Worm (Caenorhabditis elegans): ENCODE measurements around the gene C15H9.5.

Gene C15H9.5

DNA sequence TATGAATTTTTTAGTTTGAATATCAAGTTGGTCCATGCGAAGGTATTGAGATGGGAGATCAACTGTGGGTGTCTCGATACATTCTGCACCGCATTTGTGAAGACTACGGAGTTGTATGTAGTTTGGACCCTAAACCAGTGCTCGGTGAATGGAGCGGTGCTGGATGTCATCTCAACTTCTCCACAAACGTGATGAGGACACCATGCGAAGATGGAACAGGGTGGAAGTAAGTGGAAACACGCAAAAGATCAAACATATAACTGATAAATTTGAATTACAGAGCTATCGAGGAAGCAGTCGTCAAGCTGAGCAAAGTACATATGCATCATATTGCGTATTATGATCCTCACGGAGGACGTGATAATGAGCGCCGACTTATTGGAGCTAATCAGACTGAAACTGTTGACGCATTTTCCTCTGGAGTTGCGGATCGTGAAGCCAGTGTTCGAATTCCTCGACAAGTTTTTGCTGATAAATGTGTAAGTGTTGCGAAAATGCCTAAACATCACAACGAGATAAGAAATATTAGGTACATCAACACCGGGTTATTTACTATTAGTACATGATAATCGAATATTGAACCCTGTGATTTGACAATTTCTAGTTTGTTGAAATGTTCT is 33.8 kb upstream of the C15H9.5 start:
- TF ChIP-seq nhr-129 (tag; optimal IDR thresholded peaks at IDR 0.05), result peak; percentile 75
- TF ChIP-seq nhr-11 (tag; optimal IDR thresholded peaks at IDR 0.05), result no peak
- TF ChIP-seq sem-4 (tag; optimal IDR thresholded peaks at IDR 0.05), result no peak
- TF ChIP-seq nhr-25 (tag; optimal IDR thresholded peaks at IDR 0.05), result no peak
- peak; percentile 46 for TF ChIP-seq crh-2 (tag; optimal IDR thresholded peaks at IDR 0.05)
- no peak for TF ChIP-seq dmd-4 (tag; optimal IDR thresholded peaks at IDR 0.05)
- peak; percentile 48 for TF ChIP-seq F13H6.1 (tag; optimal IDR thresholded peaks at IDR 0.05)
- no peak for TF ChIP-seq C34F6.9 (tag; optimal IDR thresholded peaks at IDR 0.05)
- no peak for TF ChIP-seq lsy-2 (tag; optimal IDR thresholded peaks at IDR 0.05)
- TF ChIP-seq lin-11 (tag; optimal IDR thresholded peaks at IDR 0.05), result no peak
- no peak for TF ChIP-seq ztf-11 (tag; optimal IDR thresholded peaks at IDR 0.05)
- TF ChIP-seq ZK546.5 (tag; optimal IDR thresholded peaks at IDR 0.05), result no peak
- TF ChIP-seq fos-1 (tag; optimal IDR thresholded peaks at IDR 0.05), result peak; percentile 80
- TF ChIP-seq sma-9 (GFP tag; optimal IDR thresholded peaks at IDR 0.05), result peak; percentile 77
- no peak for TF ChIP-seq sma-9 (tag; optimal IDR thresholded peaks at IDR 0.05)

- TF ChIP-seq nhr-21 (tag; optimal IDR thresholded peaks at IDR 0.05) (peak; percentile 21), blmp-1 (tag; optimal IDR thresholded peaks at IDR 0.05; ENCODE audit: insufficient read depth) (peak; percentile 27), gmeb-1 (tag; optimal IDR thresholded peaks at IDR 0.05) (no peak), fos-1 (tag; optimal IDR thresholded peaks at IDR 0.05) (peak; percentile 12)
Observed at ce11 chrX:6064385-6064784, 28.7 kb upstream of the C15H9.5 start.

DNA sequence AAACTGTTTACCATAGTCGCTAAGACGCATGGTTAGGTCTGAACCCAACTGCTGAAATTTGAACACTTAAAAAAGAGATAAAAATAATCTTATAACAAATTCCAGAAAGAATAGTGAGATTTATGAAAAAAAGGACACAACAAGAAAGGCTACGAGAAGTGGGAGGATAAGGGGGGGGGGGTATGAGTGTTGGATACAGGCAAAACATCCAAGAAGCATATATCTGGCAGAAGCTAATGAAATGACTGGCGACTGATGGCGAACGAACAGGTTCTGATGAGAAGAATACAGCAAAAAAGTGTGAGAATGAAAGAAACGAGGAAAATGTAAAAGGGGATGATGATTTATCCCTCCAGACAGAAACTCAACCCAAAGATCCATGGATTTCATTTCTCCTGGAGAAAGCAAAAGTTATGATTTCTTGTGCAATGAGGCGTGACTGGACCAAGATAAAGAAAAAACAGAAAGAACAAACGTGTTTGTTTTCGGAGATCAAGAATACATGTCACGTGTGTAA is 27.1 kb upstream of the C15H9.5 start, which contains the start of gene ptr-4:
TSS of gene ptr-4 (minus strand) at position 51 of the 517 bp plus-strand sequence.
- TF ChIP-seq ztf-11 (tag; optimal IDR thresholded peaks at IDR 0.05) (no peak), aly-2 (tag; optimal IDR thresholded peaks at IDR 0.05) (no peak), nhr-129 (tag; optimal IDR thresholded peaks at IDR 0.05) (no peak), ztf-1 (GFP tag; conservative IDR thresholded peaks at IDR 0.05) (no peak), gmeb-1 (tag; optimal IDR thresholded peaks at IDR 0.05) (no peak), nhr-25 (tag; optimal IDR thresholded peaks at IDR 0.05) (no peak), unc-39 (tag; optimal IDR thresholded peaks at IDR 0.05) (no peak), sma-9 (GFP tag; optimal IDR thresholded peaks at IDR 0.05) (no peak), sma-9 (tag; optimal IDR thresholded peaks at IDR 0.05) (no peak), sma-3 (GFP tag; optimal IDR thresholded peaks at IDR 0.05) (no peak), snpc-4 (tag; optimal IDR thresholded peaks at IDR 0.05) (no peak), egl-27 (tag; optimal IDR thresholded peaks at IDR 0.05) (no peak), F13H6.1 (tag; optimal IDR thresholded peaks at IDR 0.05) (no peak), lin-13 (GFP tag; optimal IDR thresholded peaks at IDR 0.05) (no peak), nhr-6 (tag; optimal IDR thresholded peaks at IDR 0.05) (no peak), crh-2 (tag; optimal IDR thresholded peaks at IDR 0.05) (no peak), R02D3.7 (tag; optimal IDR thresholded peaks at IDR 0.05) (no peak)

- TF ChIP-seq egl-27 (tag; optimal IDR thresholded peaks at IDR 0.05) (no peak), nhr-21 (tag; optimal IDR thresholded peaks at IDR 0.05) (peak; percentile 38)
Observed at ce11 chrX:6066618-6067017, 26.5 kb upstream of the C15H9.5 start.

DNA sequence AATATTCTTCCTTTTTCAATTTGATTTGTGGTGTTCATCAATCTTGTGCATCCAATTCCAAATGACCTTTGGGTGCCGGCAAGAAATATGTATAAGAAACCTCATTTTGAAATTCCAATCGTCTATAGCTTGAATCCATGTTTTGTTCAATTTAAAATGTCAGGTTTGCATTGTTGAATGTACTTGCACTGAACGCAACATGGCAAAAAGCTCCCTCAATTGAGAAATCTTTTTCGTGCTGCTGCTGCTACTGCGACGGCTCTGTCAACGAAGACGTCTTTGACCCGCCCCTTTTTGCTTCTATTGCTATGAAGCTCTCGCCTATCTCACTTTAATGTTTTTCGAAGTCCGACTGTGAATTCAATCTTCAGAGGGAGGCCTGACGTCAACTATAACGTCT is 17.9 kb upstream of the C15H9.5 start, which contains the start of gene lgc-58:
TSS of gene lgc-58 (plus strand) at position 301 of the 400 bp plus-strand sequence.
- no peak for TF ChIP-seq mab-5 (tag; optimal IDR thresholded peaks at IDR 0.05)
- no peak for TF ChIP-seq blmp-1 (tag; optimal IDR thresholded peaks at IDR 0.05; ENCODE audit: insufficient read depth)
- no peak for TF ChIP-seq nhr-129 (tag; optimal IDR thresholded peaks at IDR 0.05)

DNA sequence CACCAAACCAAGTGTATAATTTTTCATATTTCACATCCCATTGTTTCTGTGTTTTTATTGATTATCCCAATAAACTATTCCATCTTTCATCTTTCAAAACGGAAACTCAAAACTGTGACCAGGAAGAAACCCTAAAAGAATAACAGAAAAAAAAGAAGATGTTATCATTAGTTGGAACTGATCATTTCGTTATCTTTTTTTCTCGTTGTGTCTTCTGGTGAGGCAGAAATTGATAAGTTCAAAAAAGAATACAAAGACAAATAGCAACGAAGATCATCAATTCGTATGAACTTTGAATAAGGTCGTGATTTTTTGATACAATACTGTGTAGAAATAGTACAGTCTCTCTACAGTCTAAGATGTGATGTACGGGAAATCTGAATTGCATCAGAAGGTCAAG is 11.3 kb upstream of the C15H9.5 start:
- TF ChIP-seq sma-9 (GFP tag; optimal IDR thresholded peaks at IDR 0.05), result peak; percentile 52
- no peak for TF ChIP-seq sma-9 (tag; optimal IDR thresholded peaks at IDR 0.05)
- peak; percentile 4 for TF ChIP-seq nhr-25 (tag; optimal IDR thresholded peaks at IDR 0.05)
- peak; percentile 52 for TF ChIP-seq fos-1 (tag; optimal IDR thresholded peaks at IDR 0.05)
- TF ChIP-seq egl-27 (tag; optimal IDR thresholded peaks at IDR 0.05), result no peak

DNA sequence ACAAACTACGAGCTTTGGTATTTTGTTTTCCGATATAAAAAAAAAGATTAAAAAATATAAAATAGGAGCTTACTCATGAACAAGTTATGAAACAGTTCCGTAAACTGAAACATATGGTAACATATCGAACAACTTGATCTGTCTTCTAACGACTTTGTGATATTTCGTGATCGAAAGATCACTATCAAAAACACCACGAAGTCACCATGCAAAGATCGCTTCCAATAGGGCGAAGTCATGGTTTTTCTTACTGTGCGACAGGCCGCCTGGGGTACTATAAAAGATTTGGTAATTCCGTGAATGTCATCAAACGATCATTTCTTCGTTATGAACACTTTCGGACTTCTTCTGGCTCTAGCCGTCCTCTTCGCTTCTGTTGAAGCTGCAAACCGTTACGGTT is 10.4 kb upstream of the C15H9.5 start, which contains the start of gene C45B2.3:
TSS of gene C45B2.3 (plus strand) at position 301 of the 400 bp plus-strand sequence.
- no peak for TF ChIP-seq aly-2 (tag; optimal IDR thresholded peaks at IDR 0.05)
- no peak for TF ChIP-seq R02D3.7 (tag; optimal IDR thresholded peaks at IDR 0.05)
- no peak for TF ChIP-seq lin-39 (tag; optimal IDR thresholded peaks at IDR 0.05)
- TF ChIP-seq lsy-2 (tag; optimal IDR thresholded peaks at IDR 0.05), result no peak
- TF ChIP-seq lin-11 (tag; optimal IDR thresholded peaks at IDR 0.05), result no peak
- TF ChIP-seq ama-1 (optimal IDR thresholded peaks at IDR 0.05), result no peak
- no peak for TF ChIP-seq nhr-77 (tag; optimal IDR thresholded peaks at IDR 0.05)
